Fruit fly (Drosophila melanogaster) ovary, adult (tissue): ENCODE results near the gene Syx4.
A peak's percentile ranks its signal among the peaks of the same experiment; 100 is the strongest.

Experiments used
- CG17801 ChIP-seq: fragments of 200-800 bp; optimal IDR thresholded peaks from 2 replicates; lab custom pipeline; 2019; ENCODE audit warnings: missing biosample characterization, mild to moderate bottlenecking, missing genetic modification characterization, moderate library complexity; ENCODE audit not compliant: partially characterized antibody

The Syx4 gene

DNA sequence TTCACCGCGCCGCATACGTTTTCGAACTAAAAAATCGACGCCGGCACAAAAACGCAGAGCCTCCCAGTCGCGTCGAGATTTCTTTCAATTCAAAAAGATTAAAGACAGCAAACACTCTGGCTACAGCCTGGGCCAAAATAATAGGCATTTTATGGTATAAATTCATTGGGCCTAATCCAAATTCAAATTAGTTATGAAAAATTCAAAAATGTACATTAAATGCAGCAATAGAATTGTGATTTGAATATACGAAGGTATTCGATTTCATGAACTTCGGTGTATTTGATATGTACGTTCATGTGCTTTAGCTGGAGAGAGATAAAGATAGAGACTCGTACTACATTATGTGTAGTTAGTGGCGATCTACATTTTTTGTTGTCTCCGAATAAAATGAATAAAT, at the start of gene Syx4:
TSS of gene Syx4 (minus strand) at position 35 of the 400 bp plus-strand sequence.
- peak; percentile 73 for TF ChIP-seq CG17801 (GFP tag; lab: Kevin White, UChicago)

DNA sequence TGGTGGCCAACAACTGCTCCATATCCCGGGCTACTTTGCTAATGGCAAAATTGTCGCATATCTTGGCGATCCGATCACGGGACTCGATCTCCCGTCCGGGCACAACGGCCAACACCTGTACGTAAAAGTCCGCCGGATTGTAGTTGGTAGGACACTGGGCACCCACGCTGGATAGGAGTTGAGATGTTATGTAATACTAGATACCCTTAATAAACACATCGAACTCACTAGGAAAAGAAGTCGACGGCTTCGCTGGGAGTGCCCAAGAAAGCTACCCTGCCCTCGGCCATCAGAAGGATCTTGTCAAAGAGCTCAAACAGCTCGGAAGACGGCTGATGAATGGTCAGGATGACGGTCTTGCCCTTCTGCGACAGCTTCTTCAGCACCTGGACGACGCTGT, 48.0 kb upstream of the Syx4 start:
- TF ChIP-seq CG17801 (GFP tag; lab: Kevin White, UChicago): no peak

DNA sequence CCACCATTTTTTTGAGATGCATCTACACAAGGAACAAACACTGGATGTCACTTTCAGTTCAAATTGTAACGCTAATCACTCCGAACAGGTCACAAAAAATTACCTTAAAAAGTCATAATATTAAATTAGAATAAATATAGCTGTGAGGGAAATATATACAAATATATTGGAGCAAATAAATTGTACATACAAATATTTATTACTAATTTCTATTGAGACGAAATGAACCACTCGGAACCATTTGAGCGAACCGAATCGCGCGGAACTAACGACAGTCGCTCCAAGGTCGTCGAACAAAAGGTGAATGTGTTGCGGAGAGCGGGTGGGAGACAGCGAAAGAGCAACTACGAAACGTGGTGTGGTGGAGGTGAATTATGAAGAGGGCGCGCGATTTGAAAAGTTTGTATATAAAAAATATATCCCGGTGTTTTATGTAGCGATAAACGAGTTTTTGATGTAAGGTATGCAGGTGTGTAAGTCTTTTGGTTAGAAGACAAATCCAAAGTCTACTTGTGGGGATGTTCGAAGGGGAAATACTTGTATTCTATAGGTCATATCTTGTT, 46.3 kb upstream of the Syx4 start, which contains the start of gene CG32795:
TSS of gene CG32795 (minus strand) at position 513 of the 563 bp plus-strand sequence.
- no peak for TF ChIP-seq CG17801 (GFP tag; lab: Kevin White, UChicago)

DNA sequence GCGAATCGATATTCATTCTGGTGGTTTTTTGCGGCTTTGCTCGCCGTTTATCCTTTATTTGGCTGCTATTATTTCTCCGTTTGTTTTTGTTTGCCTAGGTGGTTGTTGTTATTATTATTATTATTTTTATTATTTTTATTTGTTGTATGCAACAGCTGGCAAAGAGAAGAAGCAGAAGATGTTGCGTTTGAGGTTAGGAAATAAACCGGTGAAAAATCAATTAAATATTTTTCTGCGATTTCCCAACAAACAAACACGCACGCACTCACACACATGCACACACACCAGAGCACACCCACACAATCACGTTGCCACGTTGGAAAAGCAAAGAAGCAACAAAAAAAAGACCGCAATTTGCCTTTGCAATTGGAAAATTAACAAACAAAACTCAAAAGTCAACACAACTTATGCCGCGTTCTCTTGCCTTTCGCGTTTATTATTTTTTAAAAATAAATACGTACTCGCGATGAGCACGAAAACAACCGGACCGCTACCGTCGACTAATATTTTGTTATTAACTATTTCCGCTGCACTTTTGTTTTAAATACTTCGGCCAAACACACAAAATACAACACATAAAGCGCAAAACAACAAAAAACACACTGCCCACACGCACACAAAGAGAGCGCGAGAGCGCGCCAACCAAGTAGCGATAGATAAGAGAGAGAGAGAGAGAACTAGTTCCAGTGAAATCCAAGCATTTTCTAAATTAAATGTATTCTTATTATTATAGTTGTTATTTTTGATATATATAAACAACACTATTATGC, 45.6 kb upstream of the Syx4 start:
- TF ChIP-seq CG17801 (GFP tag; lab: Kevin White, UChicago): peak; percentile 43

DNA sequence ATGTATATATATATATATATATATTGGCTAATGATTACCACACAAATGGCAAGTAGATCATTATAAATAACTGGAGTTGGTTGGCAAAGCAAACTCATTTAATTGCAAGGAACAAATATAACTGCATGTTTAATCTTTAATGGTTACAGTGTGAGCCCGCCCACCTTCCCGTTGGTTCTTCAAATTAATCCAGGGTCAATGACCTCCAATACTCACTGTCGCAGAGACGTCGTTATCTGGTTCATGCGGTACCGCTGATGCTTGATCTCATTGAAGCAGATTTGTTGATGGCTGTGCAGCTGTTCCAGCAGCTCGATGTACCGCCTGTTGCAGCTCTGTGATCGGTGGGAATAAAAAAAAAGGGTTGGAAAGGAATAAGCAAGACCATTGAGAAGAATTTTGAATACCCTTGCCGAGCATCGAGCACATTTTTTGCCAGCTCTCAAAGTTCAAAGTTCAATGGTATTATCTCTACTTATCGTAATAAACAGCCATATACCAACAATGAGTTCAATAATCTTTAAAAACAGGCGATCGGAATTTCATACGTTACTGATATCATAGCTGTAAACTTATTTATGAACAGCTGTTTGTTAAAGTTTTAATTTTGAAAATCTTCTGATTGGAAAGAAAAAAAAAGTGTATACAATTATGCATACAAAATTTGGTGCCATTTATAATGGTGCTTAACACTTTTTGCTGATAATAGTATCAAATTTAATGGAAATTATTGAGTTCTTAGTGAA, 44.6 kb upstream of the Syx4 start:
- TF ChIP-seq CG17801 (GFP tag; lab: Kevin White, UChicago): no peak

DNA sequence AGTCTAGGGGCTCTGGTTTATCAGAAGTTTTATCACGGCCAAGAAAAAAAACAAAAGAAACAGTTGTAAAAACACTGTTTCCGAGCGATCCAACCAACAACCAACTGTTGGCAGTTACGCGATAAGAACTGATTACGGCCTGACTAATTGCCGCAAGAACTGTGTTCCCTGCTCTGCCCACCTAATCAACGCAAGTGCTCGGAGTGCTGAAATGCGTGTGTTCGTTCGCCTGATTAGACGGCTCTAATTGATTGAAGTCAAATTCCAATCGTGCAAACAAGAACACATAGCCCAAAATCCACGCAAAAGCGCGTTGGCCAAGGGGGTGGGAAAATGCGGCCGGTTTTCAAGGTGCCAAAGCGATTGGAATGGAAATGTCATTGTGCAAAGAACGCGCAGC, 44.0 kb upstream of the Syx4 start:
- no peak for TF ChIP-seq CG17801 (GFP tag; lab: Kevin White, UChicago)

DNA sequence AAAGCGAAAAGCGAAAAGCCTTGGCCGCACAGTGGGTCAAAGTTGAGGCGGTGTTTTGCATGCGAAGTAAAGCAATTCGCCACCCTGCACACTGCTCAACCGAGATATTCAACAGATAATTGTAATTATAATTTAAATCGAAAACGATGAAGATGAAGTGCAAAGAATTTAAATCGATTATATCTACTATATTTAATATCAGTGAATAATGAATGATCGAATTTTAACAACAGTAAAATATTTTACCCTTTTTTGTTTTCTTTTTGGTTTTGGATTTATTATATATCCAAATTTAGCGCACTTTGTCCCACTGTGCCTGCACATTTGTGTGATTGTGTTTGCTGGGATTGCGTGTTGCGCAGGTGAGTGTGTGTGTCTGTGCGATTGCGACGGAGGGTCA, 43.4 kb upstream of the Syx4 start:
- peak; percentile 94 for TF ChIP-seq CG17801 (GFP tag; lab: Kevin White, UChicago)

DNA sequence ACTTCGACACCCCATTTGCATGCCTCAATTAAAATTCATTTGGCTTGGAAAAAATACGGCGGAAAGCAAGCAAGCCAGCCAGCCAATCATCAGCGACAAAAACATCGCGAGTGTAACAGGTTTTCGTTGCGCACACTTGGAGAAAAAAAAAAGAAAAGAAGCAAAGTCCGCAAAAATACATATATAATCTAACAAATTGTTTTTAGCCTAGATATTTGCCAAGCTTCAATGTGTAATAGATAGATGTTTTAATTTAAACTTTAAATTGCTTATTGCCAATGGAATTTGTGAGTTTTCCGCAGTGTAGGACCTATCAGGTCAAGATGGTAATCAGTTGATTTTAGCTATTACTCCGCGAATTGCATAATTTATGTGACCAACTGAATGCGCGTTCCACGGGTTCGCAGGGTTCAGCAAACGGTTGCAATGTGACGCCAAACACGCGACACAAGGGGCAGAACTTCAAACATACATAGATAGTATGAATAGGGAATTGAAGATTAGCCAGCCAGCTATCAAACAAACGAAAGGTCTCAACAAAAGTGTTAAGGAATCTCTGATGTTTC, 42.8 kb upstream of the Syx4 start:
- TF ChIP-seq CG17801 (GFP tag; lab: Kevin White, UChicago): peak; percentile 60

DNA sequence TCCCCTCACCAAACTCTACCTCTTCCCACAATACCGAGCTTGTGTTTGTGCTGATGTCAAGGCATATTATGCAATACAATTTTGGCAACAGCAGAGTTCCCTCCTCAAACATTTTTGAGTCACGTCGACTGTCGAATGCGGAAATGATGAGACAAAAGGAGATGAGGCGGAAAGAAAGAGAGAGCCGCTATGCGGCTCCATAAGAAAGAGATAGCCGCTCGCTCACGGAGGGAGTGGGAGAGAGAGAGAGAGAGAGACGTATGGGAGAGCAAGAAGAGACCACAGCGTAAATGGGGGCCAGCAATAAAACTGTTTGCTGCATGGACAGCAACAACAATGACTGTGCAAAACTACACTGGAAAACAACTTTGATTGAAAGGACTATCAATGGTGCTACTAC, 21.6 kb upstream of the Syx4 start:
- TF ChIP-seq CG17801 (GFP tag; lab: Kevin White, UChicago): no peak

DNA sequence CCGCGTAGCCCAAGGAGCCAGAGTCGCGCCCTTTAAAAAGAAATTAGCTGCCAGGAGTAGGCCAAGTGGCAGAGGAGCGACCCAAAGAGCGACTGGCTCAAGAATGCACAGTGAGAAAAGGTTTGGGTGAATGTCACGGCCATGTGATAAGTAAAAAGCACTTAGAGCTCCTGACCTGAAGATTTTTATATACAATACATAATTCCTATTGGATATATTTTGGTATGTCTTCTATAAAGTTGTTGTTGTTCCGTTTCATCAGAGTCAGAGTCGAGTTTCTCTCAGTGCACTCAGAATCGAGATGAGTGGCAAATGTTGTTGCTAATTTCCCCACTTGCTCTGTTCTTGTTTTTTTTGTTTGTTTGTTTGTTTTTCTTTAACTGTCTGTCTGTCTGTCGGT, 17.3 kb upstream of the Syx4 start:
- TF ChIP-seq CG17801 (GFP tag; lab: Kevin White, UChicago): no peak

DNA sequence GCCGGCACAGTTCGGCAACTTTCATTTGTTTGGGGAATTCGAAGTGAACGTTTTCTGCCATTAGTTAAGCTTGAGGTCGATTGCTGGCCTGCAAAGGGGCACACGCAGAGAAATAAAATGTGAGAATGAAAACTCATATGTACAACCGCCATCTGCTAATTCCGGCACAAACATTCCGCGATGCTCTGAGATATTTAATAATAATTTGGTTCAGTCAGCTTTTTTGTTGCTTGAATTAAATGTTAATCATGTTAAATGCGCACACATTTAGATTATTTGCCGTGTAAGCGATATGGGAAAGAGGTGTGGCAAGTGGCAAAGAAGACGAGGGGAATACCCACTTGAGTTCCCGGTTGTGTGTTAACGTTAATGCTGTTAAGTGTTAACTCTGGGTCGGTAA, 13.5 kb upstream of the Syx4 start:
- no peak for TF ChIP-seq CG17801 (GFP tag; lab: Kevin White, UChicago)

DNA sequence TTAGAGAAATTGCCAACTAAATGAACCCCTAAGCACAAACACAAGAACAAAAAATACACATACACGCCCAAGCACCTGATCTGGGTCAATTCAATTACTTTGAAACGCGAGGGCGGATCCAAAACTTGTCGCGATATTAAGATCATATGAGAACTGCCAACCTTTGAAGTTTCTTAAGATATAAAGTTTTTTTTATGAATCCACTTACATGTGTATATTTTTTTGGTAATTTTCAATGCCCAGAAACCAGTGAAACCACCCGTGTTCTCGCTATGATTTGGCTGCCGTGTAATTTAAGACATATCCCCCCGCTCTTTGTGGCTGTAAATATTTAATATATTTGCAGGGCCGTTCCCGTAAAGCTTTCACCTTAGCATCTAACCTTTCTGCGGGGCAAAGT, 5.8 kb upstream of the Syx4 start:
- no peak for TF ChIP-seq CG17801 (GFP tag; lab: Kevin White, UChicago)

DNA sequence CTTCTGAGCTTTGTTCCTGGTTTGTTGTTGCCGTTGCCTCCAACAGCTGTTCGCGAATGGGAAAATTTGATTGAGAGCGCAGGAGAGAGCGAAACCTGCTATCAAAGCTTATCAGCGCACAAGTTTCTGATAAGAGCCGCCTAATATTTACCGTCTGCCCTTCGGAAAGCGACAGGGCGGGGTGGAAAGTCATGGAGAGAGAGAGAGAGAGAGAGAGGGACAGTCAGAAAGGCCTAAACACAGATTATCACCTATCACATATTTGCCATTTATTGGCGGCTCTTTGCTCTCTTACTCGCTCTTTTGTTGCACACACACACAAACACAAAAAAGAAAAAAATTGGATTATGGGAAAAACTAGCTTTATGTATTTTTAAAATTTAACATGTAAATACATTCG, 275 bp downstream of the Syx4 start:
- no peak for TF ChIP-seq CG17801 (GFP tag; lab: Kevin White, UChicago)

DNA sequence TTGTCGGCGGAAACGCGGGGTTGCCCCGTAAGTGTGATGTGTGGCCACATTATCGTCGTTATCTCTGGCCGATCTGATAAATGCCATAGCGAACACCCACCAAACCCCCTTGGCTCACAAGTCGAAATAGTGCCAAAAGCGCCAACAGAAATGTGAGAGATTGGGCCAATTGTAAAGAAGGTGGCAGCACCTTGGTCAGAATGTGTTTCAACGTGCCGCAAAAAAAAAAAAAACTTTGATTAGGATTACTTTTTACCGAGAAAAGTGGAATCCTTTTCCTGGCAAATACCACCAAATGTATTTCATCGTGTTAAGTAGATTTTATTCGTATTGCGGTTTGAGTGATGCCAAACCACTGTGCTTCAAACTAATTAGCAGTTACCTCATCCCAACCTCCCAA, 856 bp downstream of the Syx4 start:
- peak; percentile 24 for TF ChIP-seq CG17801 (GFP tag; lab: Kevin White, UChicago)

DNA sequence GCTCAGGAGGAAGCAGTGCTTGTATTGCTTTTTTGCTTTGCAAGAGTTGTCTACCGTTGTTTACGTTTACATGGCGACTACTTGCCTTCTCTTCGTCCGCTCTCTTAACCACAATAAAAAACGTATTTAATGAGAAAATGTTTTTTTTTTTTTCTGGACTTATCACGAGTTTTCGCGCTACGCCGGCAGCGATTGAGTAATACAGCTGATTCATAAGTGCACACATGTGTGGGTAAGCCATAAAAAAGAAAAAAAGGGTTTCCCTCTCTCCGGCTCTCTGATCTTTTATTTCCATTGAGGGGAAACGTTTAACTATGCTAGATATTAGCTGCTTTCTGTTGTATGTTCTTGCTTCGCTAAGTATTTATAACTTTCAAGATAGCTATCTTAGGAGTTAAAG, 1.8 kb downstream of the Syx4 start:
- peak; percentile 86 for TF ChIP-seq CG17801 (GFP tag; lab: Kevin White, UChicago)
